Worm (Caenorhabditis elegans): Measurements from ENCODE around the gene nhr-221.

nhr-221 gene

ce11 chrV:3502038-3502437 lies 33.1 kb downstream of the nhr-221 start, which contains the start of the genes C07G3.8 and C07G3.10:
C07G3.8 (minus strand) TSS chrV:3502138.
C07G3.10 (plus strand) TSS chrV:3502307.
- TF ChIP-seq ceh-82 (tag; optimal IDR thresholded peaks at IDR 0.05), result no peak
- TF ChIP-seq ceh-28 (tag; optimal IDR thresholded peaks at IDR 0.05), result no peak
- TF ChIP-seq nhr-77 (tag; optimal IDR thresholded peaks at IDR 0.05), result no peak
- TF ChIP-seq ztf-4 (tag; optimal IDR thresholded peaks at IDR 0.05), result no peak
- TF ChIP-seq pha-4 (tag; optimal IDR thresholded peaks at IDR 0.05), result no peak
- TF ChIP-seq R02D3.7 (tag; optimal IDR thresholded peaks at IDR 0.05), result no peak
- TF ChIP-seq nhr-237 (tag; optimal IDR thresholded peaks at IDR 0.05), result no peak
- TF ChIP-seq ceh-16 (tag; optimal IDR thresholded peaks at IDR 0.05), result no peak
- no peak for TF ChIP-seq fkh-2 (tag; optimal IDR thresholded peaks at IDR 0.05)
- no peak for TF ChIP-seq elt-3 (tag; optimal IDR thresholded peaks at IDR 0.05)
- TF ChIP-seq unc-62 (GFP tag; optimal IDR thresholded peaks at IDR 0.05), result no peak
- TF ChIP-seq nhr-43 (tag; optimal IDR thresholded peaks at IDR 0.05; ENCODE audit: poor library complexity, severe bottlenecking), result no peak
- no peak for TF ChIP-seq sea-2 (GFP tag; optimal IDR thresholded peaks at IDR 0.05)
- TF ChIP-seq nfya-1 (tag; optimal IDR thresholded peaks at IDR 0.05; ENCODE audit: insufficient read depth), result no peak
- TF ChIP-seq jun-1 (tag; optimal IDR thresholded peaks at IDR 0.05), result no peak
- no peak for TF ChIP-seq nhr-67 (tag; optimal IDR thresholded peaks at IDR 0.05)
- no peak for TF ChIP-seq snpc-4 (tag; optimal IDR thresholded peaks at IDR 0.05)
- TF ChIP-seq fkh-10 (GFP tag; optimal IDR thresholded peaks at IDR 0.05), result no peak
- TF ChIP-seq nhr-28 (tag; optimal IDR thresholded peaks at IDR 0.05), result no peak

- TF ChIP-seq ceh-28 (tag; optimal IDR thresholded peaks at IDR 0.05) (no peak), aly-2 (tag; optimal IDR thresholded peaks at IDR 0.05) (no peak), nhr-43 (tag; optimal IDR thresholded peaks at IDR 0.05; ENCODE audit: poor library complexity, severe bottlenecking) (no peak), ama-1 (optimal IDR thresholded peaks at IDR 0.05) (no peak), lin-39 (tag; optimal IDR thresholded peaks at IDR 0.05) (no peak), ceh-16 (tag; optimal IDR thresholded peaks at IDR 0.05) (no peak), ceh-9 (tag; optimal IDR thresholded peaks at IDR 0.05) (no peak), elt-1 (tag; optimal IDR thresholded peaks at IDR 0.05) (no peak), nhr-237 (tag; optimal IDR thresholded peaks at IDR 0.05) (no peak), nfya-1 (tag; optimal IDR thresholded peaks at IDR 0.05; ENCODE audit: insufficient read depth) (no peak), nhr-11 (tag; optimal IDR thresholded peaks at IDR 0.05) (no peak), ceh-82 (tag; optimal IDR thresholded peaks at IDR 0.05) (no peak), nhr-23 (tag; optimal IDR thresholded peaks at IDR 0.05) (no peak), zag-1 (tag; optimal IDR thresholded peaks at IDR 0.05) (no peak), skn-1 (tag; optimal IDR thresholded peaks at IDR 0.05) (no peak), nhr-25 (tag; optimal IDR thresholded peaks at IDR 0.05) (no peak), lsy-12 (tag; optimal IDR thresholded peaks at IDR 0.05) (no peak), unc-39 (tag; optimal IDR thresholded peaks at IDR 0.05) (no peak), egl-27 (tag; optimal IDR thresholded peaks at IDR 0.05) (no peak)
Measured at ce11 chrV:3496880-3497279, 38.3 kb downstream of the nhr-221 start, which contains the start of gene C07G3.15. C07G3.15 (minus strand) TSS chrV:3496980.

ce11 chrV:3490435-3490834 lies 44.7 kb downstream of the nhr-221 start, which contains the start of gene srbc-36:
srbc-36 (minus strand) TSS chrV:3490535.
- TF ChIP-seq ama-1 (optimal IDR thresholded peaks at IDR 0.05), result no peak

DNA sequence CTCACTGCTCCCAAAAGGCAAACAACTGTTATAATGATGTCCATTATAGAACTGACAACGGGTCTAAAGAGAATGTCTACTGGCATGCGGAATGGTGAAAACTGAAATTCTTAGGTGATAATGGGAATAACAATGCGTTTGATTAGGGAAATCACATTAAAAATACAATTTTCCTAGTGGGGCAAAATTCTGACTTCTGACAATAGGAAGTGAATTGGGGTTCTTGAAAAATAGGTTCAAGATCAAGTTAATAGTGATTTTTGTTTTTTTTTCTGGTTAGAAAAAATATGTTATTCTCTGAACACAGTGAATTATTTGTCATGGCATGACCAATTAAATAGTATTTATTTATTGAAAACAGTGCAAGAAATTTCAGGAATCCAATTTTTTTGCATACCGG lies 48.3 kb downstream of the nhr-221 start, which contains the start of gene srbc-32:
srbc-32 (minus strand) TSS at position 101 of the 400 bp plus-strand sequence.
- no peak for TF ChIP-seq egl-5 (tag; optimal IDR thresholded peaks at IDR 0.05)
- TF ChIP-seq fkh-10 (GFP tag; optimal IDR thresholded peaks at IDR 0.05), result no peak
- TF ChIP-seq tbx-2 (tag; optimal IDR thresholded peaks at IDR 0.05), result no peak
- no peak for TF ChIP-seq skn-1 (tag; optimal IDR thresholded peaks at IDR 0.05)
- TF ChIP-seq ZK546.5 (tag; optimal IDR thresholded peaks at IDR 0.05), result no peak
- no peak for TF ChIP-seq eor-1 (tag; optimal IDR thresholded peaks at IDR 0.05)
- no peak for TF ChIP-seq nhr-11 (tag; optimal IDR thresholded peaks at IDR 0.05)
- no peak for TF ChIP-seq lin-15B (tag; optimal IDR thresholded peaks at IDR 0.05)
- TF ChIP-seq ceh-28 (tag; optimal IDR thresholded peaks at IDR 0.05), result no peak
- TF ChIP-seq nfya-1 (tag; optimal IDR thresholded peaks at IDR 0.05; ENCODE audit: insufficient read depth), result no peak
- no peak for TF ChIP-seq elt-1 (tag; optimal IDR thresholded peaks at IDR 0.05)
- TF ChIP-seq hmg-11 (tag; optimal IDR thresholded peaks at IDR 0.05), result no peak
- no peak for TF ChIP-seq elt-3 (tag; optimal IDR thresholded peaks at IDR 0.05)
- TF ChIP-seq ceh-82 (tag; optimal IDR thresholded peaks at IDR 0.05), result no peak
- TF ChIP-seq R02D3.7 (tag; optimal IDR thresholded peaks at IDR 0.05), result no peak

Data from whole organism, L3 larva.